Fruit fly (Drosophila melanogaster) whole organism: Measurements from ENCODE around the gene pkaap.

Experiments
- CG8478 ChIP-seq: fragments of >200 bp; optimal IDR thresholded peaks from 2 replicates; lab custom pipeline; 2018; ENCODE audit warnings: inconsistent platforms
- Dll ChIP-seq: fragments of >200 bp; optimal IDR thresholded peaks from 2 replicates; lab custom pipeline; 2017
- EcR ChIP-seq, 2 experiments: fragments of >200 bp; optimal IDR thresholded peaks; 2 replicates each; lab custom pipeline; 2017; ENCODE audit warnings: missing biosample characterization in 2 of 2, missing genetic modification characterization in 2 of 2, missing genetic modification reagents in 2 of 2
- pan ChIP-seq: fragments of >200 bp; optimal IDR thresholded peaks from 2 replicates; lab custom pipeline; 2017
- psq ChIP-seq: fragments of >200 bp; optimal IDR thresholded peaks from 2 replicates; lab custom pipeline; 2017
- usp ChIP-seq: fragments of >200 bp; optimal IDR thresholded peaks from 2 replicates; lab custom pipeline; 2017; ENCODE audit warnings: missing biosample characterization, missing genetic modification characterization, mixed read lengths

The pkaap gene

DNA sequence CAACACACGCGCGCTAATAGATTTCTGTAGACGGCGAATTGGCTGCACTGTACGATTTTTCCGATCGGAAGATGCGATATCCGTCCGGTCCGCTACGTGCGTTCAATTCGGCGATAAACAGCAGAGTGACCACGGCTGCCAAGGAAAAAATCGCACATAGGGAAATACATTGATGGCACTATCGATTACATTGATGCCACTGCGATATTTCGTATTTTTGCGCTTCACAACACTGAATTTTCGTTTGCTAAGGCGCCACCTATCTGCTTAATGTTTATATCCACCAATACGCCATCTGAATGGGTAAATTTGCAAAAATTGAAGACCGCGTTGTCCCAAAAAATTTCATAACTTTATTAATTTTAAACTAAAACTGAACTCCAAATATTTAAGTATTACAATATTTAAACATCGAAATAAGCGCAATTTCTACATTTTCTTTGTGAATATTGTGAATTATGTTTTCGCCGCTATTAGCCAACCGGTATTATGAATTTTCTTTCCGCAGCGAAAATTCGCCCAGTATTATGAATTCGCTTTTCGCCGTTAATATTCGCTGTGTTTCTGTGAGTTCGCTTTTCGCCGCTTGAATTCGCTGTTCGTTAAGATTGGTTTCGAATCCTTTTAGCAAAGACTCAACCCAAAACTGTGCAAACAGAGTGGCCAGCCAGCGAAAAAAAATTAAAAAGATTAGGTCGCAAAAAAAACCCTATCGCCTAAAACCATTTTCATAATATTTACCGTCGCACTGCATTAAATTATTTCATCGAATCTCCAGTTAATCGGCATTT lies at the start of gene pkaap, which contains the start of gene crp:
TSS of gene pkaap (plus strand) at position 689 of the 791 bp plus-strand sequence.
TSS of gene crp (minus strand) at position 129 of the 791 bp plus-strand sequence.
- TF ChIP-seq usp (GFP tag; lab: Kevin White, UChicago) (no peak), psq (lab: Kevin White, UChicago) (no peak), EcR (GFP tag; optimal IDR thresholded peaks at IDR 0.05; lab: Kevin White, UChicago) (no peak), Dll (lab: Kevin White, UChicago) (no peak), CG8478 (lab: Kevin White, UChicago) (no peak), pan (lab: Kevin White, UChicago) (no peak)

DNA sequence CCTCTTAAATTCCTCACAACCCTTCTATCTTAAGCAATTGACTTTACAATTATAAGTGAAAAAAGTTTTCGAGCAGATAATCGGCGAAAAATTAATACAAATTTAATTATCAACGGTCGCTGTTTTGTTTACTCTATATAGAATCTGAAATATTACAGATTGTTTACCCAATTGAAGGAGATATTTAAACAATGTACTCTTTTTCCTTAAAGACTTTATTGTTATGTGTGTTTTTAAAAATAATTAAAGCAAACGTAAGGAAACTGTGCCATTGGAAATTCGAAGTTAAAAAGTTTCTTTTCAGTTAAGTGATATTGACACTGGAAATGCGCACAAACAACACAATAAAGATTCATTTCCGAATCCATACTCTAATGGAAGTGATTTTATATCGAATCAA lies 46.5 kb upstream of the pkaap start, which contains the start of gene CG42818:
TSS of gene CG42818 (plus strand) at position 301 of the 400 bp plus-strand sequence.
- no peak for TF ChIP-seq psq (lab: Kevin White, UChicago)
- no peak for TF ChIP-seq CG8478 (lab: Kevin White, UChicago)
- TF ChIP-seq Dll (lab: Kevin White, UChicago): no peak
- TF ChIP-seq usp (GFP tag; lab: Kevin White, UChicago): no peak
- TF ChIP-seq pan (lab: Kevin White, UChicago): no peak
- no peak for TF ChIP-seq EcR (GFP tag; optimal IDR thresholded peaks at IDR 0.05; lab: Kevin White, UChicago)

DNA sequence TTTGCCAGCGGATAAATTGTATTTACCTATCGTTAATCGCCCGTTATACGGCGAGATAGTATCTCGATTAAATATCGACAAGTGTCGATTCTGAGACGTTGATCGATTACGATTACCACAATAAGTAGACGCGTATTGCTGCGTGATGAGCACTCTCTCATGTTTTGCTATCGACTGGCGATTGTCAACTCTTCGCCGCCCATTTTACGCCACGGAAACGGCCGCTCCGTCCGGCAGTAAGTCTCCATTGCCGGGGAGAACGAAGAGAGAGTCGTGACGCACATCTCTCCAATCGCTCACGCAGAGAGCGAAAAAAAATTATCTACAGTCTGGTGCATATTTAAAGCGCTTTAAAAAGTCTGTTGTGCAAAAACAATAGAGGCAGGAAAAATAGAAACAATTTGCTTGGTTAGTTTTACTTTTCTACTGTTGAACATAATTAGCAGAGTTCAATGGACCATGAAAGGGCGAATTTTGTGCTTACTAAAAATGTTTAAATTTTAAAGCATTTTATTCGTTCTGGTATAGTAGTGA lies 36.4 kb upstream of the pkaap start, which contains the start of gene CG46309:
TSS of gene CG46309 (minus strand) at position 191 of the 534 bp plus-strand sequence.
- TF ChIP-seq EcR (GFP tag; optimal IDR thresholded peaks at IDR 0.05; lab: Kevin White, UChicago) (no peak), CG8478 (lab: Kevin White, UChicago) (no peak), pan (lab: Kevin White, UChicago) (no peak), psq (lab: Kevin White, UChicago) (no peak), Dll (lab: Kevin White, UChicago) (no peak), usp (GFP tag; lab: Kevin White, UChicago) (no peak)

DNA sequence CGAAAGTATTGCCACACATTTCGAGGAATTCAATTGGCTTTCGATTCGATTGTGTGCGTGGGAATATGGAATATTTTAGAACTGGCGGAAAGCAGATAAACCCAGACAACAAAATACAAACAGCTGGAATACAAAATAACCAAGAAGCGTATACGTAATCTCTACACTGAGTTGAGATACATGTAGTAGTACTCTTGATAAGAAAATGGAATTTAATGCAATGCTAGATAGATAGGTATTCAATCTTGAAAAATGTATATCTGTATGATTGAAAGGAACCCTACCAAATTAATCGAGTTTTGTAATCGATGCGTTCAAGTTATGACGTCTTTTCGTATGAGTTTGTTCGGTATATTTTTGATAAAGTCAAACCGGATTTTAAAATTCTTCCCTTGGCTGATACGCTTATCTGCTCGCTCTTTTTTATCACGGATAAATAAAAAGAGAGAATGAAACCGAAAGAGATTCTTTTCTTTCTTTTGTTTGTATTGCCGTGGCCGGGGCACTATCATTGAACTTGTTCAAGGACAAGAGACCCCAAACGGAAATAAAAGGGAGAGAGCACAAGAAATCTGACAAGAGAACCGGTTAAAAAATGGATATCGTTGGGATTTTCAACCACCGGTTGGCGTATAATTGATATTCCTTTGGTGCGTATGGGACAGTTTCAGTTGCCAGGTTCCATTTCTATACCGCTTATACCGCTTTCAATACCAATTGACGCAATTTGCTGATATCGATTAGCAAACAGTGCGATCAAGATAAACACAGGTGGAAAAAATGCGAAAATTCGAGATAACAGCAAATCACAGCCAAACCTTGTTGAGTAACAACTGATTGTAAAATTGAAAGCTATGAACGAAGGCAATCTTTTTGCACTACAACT lies 32.6 kb upstream of the pkaap start:
- no peak for TF ChIP-seq pan (lab: Kevin White, UChicago)
- TF ChIP-seq Dll (lab: Kevin White, UChicago): no peak
- no peak for TF ChIP-seq usp (GFP tag; lab: Kevin White, UChicago)
- TF ChIP-seq EcR (GFP tag; optimal IDR thresholded peaks at IDR 0.05; lab: Kevin White, UChicago): no peak
- TF ChIP-seq psq (lab: Kevin White, UChicago): no peak
- TF ChIP-seq CG8478 (lab: Kevin White, UChicago): no peak

DNA sequence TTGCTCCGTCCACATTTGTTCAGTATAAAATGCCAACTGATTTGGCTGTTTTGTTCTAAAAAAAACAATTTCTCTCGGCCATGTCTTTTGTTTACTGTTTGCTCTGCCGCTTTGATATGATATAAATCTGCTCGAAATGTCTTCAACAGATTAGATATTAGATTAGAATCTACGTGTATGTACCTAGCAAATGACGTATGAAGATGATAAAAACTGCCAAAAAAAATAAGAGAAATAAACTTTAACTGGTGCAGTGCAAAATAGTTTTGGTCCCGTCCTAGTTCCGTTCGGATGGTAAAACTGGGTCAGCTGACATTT lies 32.0 kb upstream of the pkaap start:
- TF ChIP-seq pan (lab: Kevin White, UChicago) (no peak), EcR (GFP tag; optimal IDR thresholded peaks at IDR 0.05; lab: Kevin White, UChicago) (no peak), usp (GFP tag; lab: Kevin White, UChicago) (no peak), Dll (lab: Kevin White, UChicago) (no peak), psq (lab: Kevin White, UChicago) (no peak), CG8478 (lab: Kevin White, UChicago) (no peak)

DNA sequence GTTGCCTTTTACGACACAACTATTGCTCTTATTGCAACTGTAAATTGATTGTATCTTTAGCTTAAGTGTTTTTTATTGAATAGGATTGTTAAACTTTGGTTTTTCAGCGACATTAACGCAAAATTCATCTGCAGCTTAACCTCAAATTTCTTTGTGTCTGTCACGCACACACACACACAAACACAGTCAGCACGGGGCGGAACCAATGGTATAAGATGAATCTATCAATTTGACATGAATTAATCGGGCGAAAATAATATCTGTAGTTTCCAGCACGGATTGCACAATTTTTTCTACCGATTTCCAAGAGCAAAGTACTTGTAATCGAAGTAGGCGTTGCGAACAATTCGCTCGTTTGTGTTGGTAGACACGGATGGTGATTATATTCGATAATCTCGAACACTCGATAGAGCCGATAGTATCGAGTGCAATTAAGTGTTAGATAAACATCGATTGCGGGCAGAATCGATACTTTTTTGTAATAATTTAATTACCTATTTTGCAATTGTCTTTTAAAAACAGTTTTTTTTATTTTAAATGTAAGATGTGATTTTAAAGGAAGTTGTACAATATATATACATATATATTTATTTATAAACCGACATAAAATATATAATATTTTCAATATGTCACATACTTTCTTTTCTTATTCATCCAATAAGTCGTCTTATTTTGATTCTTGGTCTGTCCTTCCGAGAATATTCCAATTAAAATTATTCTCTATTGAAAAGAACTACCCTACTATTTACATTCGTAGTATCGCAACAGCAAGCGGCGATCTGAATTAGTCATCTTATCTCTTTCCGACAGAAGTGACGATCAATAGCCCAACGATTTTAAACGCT lies 30.6 kb upstream of the pkaap start, which contains the start of the genes PRL-1 and EndoGI:
TSS of gene PRL-1 (minus strand) at position 380 of the 845 bp plus-strand sequence.
TSS of gene EndoGI (plus strand) at position 462 of the 845 bp plus-strand sequence.
- TF ChIP-seq CG8478 (lab: Kevin White, UChicago): peak; percentile 47
- TF ChIP-seq Dll (lab: Kevin White, UChicago): no peak
- TF ChIP-seq EcR (GFP tag; optimal IDR thresholded peaks at IDR 0.05; lab: Kevin White, UChicago): no peak

DNA sequence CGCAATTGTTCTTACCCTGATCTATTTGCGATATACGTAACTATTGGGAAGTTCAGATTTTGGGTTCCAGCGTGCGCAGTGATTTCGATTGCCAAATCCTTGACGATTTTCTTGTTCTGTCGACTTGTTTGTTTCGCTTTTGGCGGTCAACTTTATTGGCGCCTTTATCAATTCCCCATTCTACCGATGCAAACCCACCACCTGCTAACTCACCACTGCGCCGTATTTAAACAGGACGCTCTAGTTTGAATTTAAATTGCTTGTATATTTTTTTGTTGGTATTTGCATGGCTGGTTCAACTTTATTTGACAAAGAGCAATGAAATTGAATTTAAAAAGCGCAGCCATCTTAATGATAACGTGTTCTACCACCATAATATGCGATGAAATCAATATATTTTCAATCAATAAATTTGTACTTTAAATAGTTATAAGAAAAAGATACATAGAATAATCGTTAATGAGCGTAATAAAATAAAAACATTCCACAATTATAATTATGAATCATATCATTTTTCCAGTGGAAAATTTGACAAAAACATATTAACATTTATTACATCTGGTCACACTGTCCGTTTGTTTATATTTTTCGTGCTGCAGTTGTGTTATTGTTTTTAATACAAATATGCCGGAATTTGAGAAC lies 26.4 kb upstream of the pkaap start, which contains the start of the genes twe and CG4935:
TSS of gene twe (minus strand) at position 302 of the 642 bp plus-strand sequence.
TSS of gene CG4935 (plus strand) at position 566 of the 642 bp plus-strand sequence.
- TF ChIP-seq CG8478 (lab: Kevin White, UChicago) (no peak), psq (lab: Kevin White, UChicago) (no peak), Dll (lab: Kevin White, UChicago) (no peak), usp (GFP tag; lab: Kevin White, UChicago) (no peak), EcR (GFP tag; optimal IDR thresholded peaks at IDR 0.05; lab: Kevin White, UChicago) (no peak)

DNA sequence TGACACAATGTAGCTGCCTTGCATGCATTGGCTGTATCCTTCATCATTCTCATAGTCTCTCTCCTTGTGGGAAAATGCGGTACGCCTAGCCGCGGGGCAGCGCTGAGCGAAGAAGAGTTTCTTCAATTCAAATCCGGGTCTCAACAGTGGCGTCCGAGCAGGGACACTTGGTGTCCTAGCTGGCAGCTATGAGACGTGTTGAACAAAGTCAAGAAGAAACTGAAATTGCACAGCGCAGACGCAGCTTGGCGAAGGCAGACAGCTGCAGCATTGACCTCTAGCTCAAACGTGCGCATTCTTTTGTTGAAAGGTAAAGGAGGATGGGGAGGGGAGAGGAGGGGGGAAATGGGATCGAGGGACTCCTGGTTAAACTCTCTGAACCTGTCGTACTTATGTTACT lies 24.4 kb upstream of the pkaap start:
- TF ChIP-seq pan (lab: Kevin White, UChicago): no peak
- no peak for TF ChIP-seq CG8478 (lab: Kevin White, UChicago)
- no peak for TF ChIP-seq psq (lab: Kevin White, UChicago)
- TF ChIP-seq usp (GFP tag; lab: Kevin White, UChicago): no peak
- TF ChIP-seq EcR (GFP tag; optimal IDR thresholded peaks at IDR 0.05; lab: Kevin White, UChicago): no peak
- no peak for TF ChIP-seq Dll (lab: Kevin White, UChicago)
